Worm (Caenorhabditis elegans) whole organism, young adult: ENCODE measurements around the gene abf-6.
A peak's percentile ranks its signal among the peaks of the same experiment; 100 is the strongest.

Source experiments
- B0019.2 ChIP-seq: fragments of 200-800 bp; sonication (Bioruptor generic); conservative IDR thresholded peaks from 2 replicates; pipeline ENCODE4 v1.3.6; 2022; ENCODE audit warnings: missing genetic modification reagents, missing genetic modification characterization, missing compliant biosample characterization
- B0035.1 ChIP-seq: sonication (generic microtip); optimal IDR thresholded peaks from 2 replicates; lab custom pipeline; 2016; ENCODE audit warnings: missing genetic modification characterization, mild to moderate bottlenecking, missing compliant biosample characterization, missing genotype, missing genetic modification reagents
- B0336.3 ChIP-seq: fragments of 200-800 bp; sonication (Bioruptor generic); IDR thresholded peaks from 2 replicates; pipeline ENCODE4 v1.3.6; 2022; ENCODE audit warnings: missing genetic modification characterization, missing compliant biosample characterization
- C17E4.6 ChIP-seq: fragments of 200-800 bp; sonication (Bioruptor generic); IDR thresholded peaks from 2 replicates; pipeline ENCODE4 v1.3.6; 2022; ENCODE audit warnings: missing genetic modification reagents, missing genetic modification characterization, missing compliant biosample characterization
- D2030.7 ChIP-seq: fragments of 200-800 bp; sonication (Bioruptor generic); IDR thresholded peaks from 2 replicates; pipeline ENCODE4 v1.3.6; 2022; ENCODE audit warnings: missing genetic modification reagents, missing genetic modification characterization, missing compliant biosample characterization
- F37B4.10 ChIP-seq: fragments of 200-800 bp; sonication (Bioruptor generic); IDR thresholded peaks from 2 replicates; pipeline ENCODE4 v1.3.6; 2022; ENCODE audit warnings: missing genetic modification characterization, missing compliant biosample characterization
- F52B5.7 ChIP-seq: sonication (generic microtip); optimal IDR thresholded peaks from 2 replicates; lab custom pipeline; 2016; ENCODE audit warnings: mild to moderate bottlenecking, missing genetic modification characterization, missing compliant biosample characterization
- F57A8.1 ChIP-seq: fragments of 200-800 bp; sonication (Bioruptor generic); optimal IDR thresholded peaks from 2 replicates; lab custom pipeline; 2018; ENCODE audit warnings: mild to moderate bottlenecking, missing genetic modification characterization, moderate library complexity, missing compliant biosample characterization
- F57C9.4 ChIP-seq: sonication (generic microtip); optimal IDR thresholded peaks from 2 replicates; lab custom pipeline; 2017; ENCODE audit warnings: mild to moderate bottlenecking, missing genetic modification characterization, missing compliant biosample characterization
- T07F8.4 ChIP-seq: sonication (generic microtip); optimal IDR thresholded peaks from 2 replicates; lab custom pipeline; 2016; ENCODE audit warnings: mild to moderate bottlenecking, missing genetic modification characterization, moderate library complexity, missing compliant biosample characterization
- Y67H2A.10 ChIP-seq: fragments of 200-800 bp; sonication (Bioruptor generic); conservative IDR thresholded peaks from 2 replicates; pipeline ENCODE4 v1.3.6; 2022; ENCODE audit warnings: missing genetic modification reagents, missing genetic modification characterization, missing compliant biosample characterization
- Y95B8A.8 ChIP-seq: fragments of 200-800 bp; sonication (Bioruptor generic); IDR thresholded peaks from 2 replicates; pipeline ENCODE4 v1.3.6; 2022; ENCODE audit warnings: missing genetic modification reagents, missing genetic modification characterization, missing compliant biosample characterization
- athp-1 ChIP-seq: sonication (generic microtip); optimal IDR thresholded peaks from 2 replicates; lab custom pipeline; 2017; ENCODE audit warnings: mild to moderate bottlenecking, missing genetic modification characterization, missing compliant biosample characterization
- attf-5 ChIP-seq: fragments of 200-800 bp; sonication (Bioruptor generic); optimal IDR thresholded peaks from 2 replicates; lab custom pipeline; 2018; ENCODE audit warnings: mild to moderate bottlenecking, missing genetic modification characterization, missing compliant biosample characterization
- bed-1 ChIP-seq: fragments of 200-800 bp; sonication (Bioruptor generic); IDR thresholded peaks from 2 replicates; pipeline ENCODE4 v1.3.6; 2022; ENCODE audit warnings: missing genetic modification reagents, missing genetic modification characterization, missing compliant biosample characterization
- ceh-100 ChIP-seq: fragments of 200-800 bp; sonication (Bioruptor generic); IDR thresholded peaks from 2 replicates; pipeline ENCODE4 v1.3.6; 2022; ENCODE audit warnings: missing genetic modification reagents, missing genetic modification characterization, missing compliant biosample characterization
- ceh-27 ChIP-seq: fragments of 200-800 bp; sonication (Bioruptor generic); optimal IDR thresholded peaks from 2 replicates; lab custom pipeline; 2018; ENCODE audit warnings: mild to moderate bottlenecking, missing genetic modification characterization, moderate library complexity, missing compliant biosample characterization
- ceh-40 ChIP-seq: fragments of 200-800 bp; sonication (Bioruptor generic); IDR thresholded peaks from 2 replicates; pipeline ENCODE4 v1.3.6; 2022; ENCODE audit warnings: missing genetic modification characterization, missing compliant biosample characterization
- ceh-58 ChIP-seq: fragments of 200-800 bp; sonication (Bioruptor generic); IDR thresholded peaks from 2 replicates; pipeline ENCODE4 v1.3.6; 2022; ENCODE audit warnings: missing genetic modification characterization, missing compliant biosample characterization
- chd-7 ChIP-seq: sonication (generic microtip); optimal IDR thresholded peaks from 2 replicates; lab custom pipeline; 2016; ENCODE audit warnings: mild to moderate bottlenecking, missing genetic modification characterization, moderate library complexity, missing compliant biosample characterization
- egl-44 ChIP-seq: fragments of 200-800 bp; sonication (Bioruptor generic); IDR thresholded peaks from 2 replicates; pipeline ENCODE4 v1.3.6; 2022; ENCODE audit warnings: missing genetic modification reagents, missing genetic modification characterization, missing compliant biosample characterization
- fkh-3 ChIP-seq: sonication (generic microtip); optimal IDR thresholded peaks from 2 replicates; lab custom pipeline; 2016; ENCODE audit warnings: mild to moderate bottlenecking, missing genetic modification characterization, missing compliant biosample characterization
- gei-17 ChIP-seq: fragments of 200-800 bp; sonication (Bioruptor generic); optimal IDR thresholded peaks from 2 replicates; lab custom pipeline; 2018; ENCODE audit warnings: mild to moderate bottlenecking, missing genetic modification characterization, missing compliant biosample characterization
- him-1 ChIP-seq: sonication (generic microtip); optimal IDR thresholded peaks from 2 replicates; lab custom pipeline; 2016; ENCODE audit warnings: missing genotype, missing genetic modification reagents, missing genetic modification characterization, missing compliant biosample characterization
- hlh-26 ChIP-seq: fragments of 200-800 bp; sonication (Bioruptor generic); conservative IDR thresholded peaks from 2 replicates; pipeline ENCODE4 v1.3.6; 2022; ENCODE audit warnings: missing genetic modification reagents, missing genetic modification characterization, missing compliant biosample characterization
- hmg-20 ChIP-seq: fragments of 200-800 bp; sonication (Bioruptor generic); IDR thresholded peaks from 2 replicates; pipeline ENCODE4 v1.3.6; 2022; ENCODE audit warnings: missing genetic modification reagents, missing genetic modification characterization, missing compliant biosample characterization
- hsf-1 ChIP-seq: fragments of 200-800 bp; sonication (Bioruptor generic); IDR thresholded peaks from 2 replicates; pipeline ENCODE4 v1.3.6; 2022; ENCODE audit warnings: missing genetic modification reagents, missing genetic modification characterization, missing compliant biosample characterization
- lin-35 ChIP-seq, 3 experiments: fragments of 150-350 bp in 2 of 3; sonication (generic microtip) in 1 of 3; optimal IDR thresholded peaks; 2 replicates each; lab custom pipeline; 2014 to 2018; ENCODE audit warnings: missing biosample characterization in 3 of 3, missing genetic modification characterization in 3 of 3, missing genetic modification reagents in 3 of 3
- lin-54 ChIP-seq: fragments of 200-800 bp; sonication (Bioruptor generic); optimal IDR thresholded peaks from 2 replicates; lab custom pipeline; 2018; ENCODE audit warnings: mild to moderate bottlenecking, missing genetic modification characterization, missing compliant biosample characterization
- lsy-27 ChIP-seq: sonication (generic microtip); optimal IDR thresholded peaks from 2 replicates; lab custom pipeline; 2017; ENCODE audit warnings: missing genetic modification characterization, mild to moderate bottlenecking, missing compliant biosample characterization, antibody characterized with exemption, missing genotype, borderline replicate concordance; ENCODE audit not compliant: insufficient read depth
- madf-10 ChIP-seq: sonication (generic microtip); optimal IDR thresholded peaks from 2 replicates; lab custom pipeline; 2016; ENCODE audit warnings: mild to moderate bottlenecking, missing genetic modification characterization, missing compliant biosample characterization
- madf-6 ChIP-seq: fragments of 200-800 bp; sonication (Bioruptor generic); IDR thresholded peaks from 2 replicates; pipeline ENCODE4 v1.3.6; 2022; ENCODE audit warnings: missing genetic modification reagents, missing genetic modification characterization, missing compliant biosample characterization
- madf-8 ChIP-seq: fragments of 200-800 bp; sonication (Bioruptor generic); conservative IDR thresholded peaks from 2 replicates; pipeline ENCODE4 v1.3.6; 2022; ENCODE audit warnings: missing genetic modification reagents, missing genetic modification characterization, missing compliant biosample characterization
- mel-28 ChIP-seq: sonication (generic microtip); optimal IDR thresholded peaks from 2 replicates; lab custom pipeline; 2016; ENCODE audit warnings: borderline replicate concordance, mild to moderate bottlenecking, missing genetic modification characterization, missing compliant biosample characterization
- mxl-1 ChIP-seq: sonication (generic microtip); optimal IDR thresholded peaks from 2 replicates; lab custom pipeline; 2016; ENCODE audit warnings: missing genetic modification characterization, missing compliant biosample characterization
- nfya-1 ChIP-seq: sonication (generic microtip); optimal IDR thresholded peaks from 2 replicates; lab custom pipeline; 2017; ENCODE audit warnings: antibody characterized with exemption, missing compliant biosample characterization, missing genetic modification characterization, borderline replicate concordance; ENCODE audit not compliant: insufficient read depth
- nfya-2 ChIP-seq: fragments of 200-800 bp; sonication (Bioruptor generic); IDR thresholded peaks from 2 replicates; pipeline ENCODE4 v1.3.6; 2022; ENCODE audit warnings: missing genetic modification reagents, missing genetic modification characterization, missing compliant biosample characterization
- nhr-90 ChIP-seq: sonication (generic microtip); optimal IDR thresholded peaks from 2 replicates; lab custom pipeline; 2016; ENCODE audit warnings: missing genotype, mild to moderate bottlenecking, missing genetic modification characterization, missing compliant biosample characterization
- rec-8 ChIP-seq, 2 experiments: sonication (generic microtip); optimal IDR thresholded peaks; 2 replicates each; lab custom pipeline; 2016; ENCODE audit warnings: mild to moderate bottlenecking in 2 of 2, missing genetic modification characterization in 2 of 2, missing genetic modification reagents in 2 of 2, missing genotype in 2 of 2, missing biosample characterization in 1 of 2, missing compliant biosample characterization in 1 of 2, moderate library complexity in 1 of 2
- rpc-1 ChIP-seq, 2 experiments: fragments of 150-350 bp in 1 of 2; sonication (generic microtip) in 1 of 2; optimal IDR thresholded peaks; 2 replicates each; lab custom pipeline; 2014 to 2018; ENCODE audit warnings: missing biosample characterization in 1 of 2, missing genetic modification characterization in 1 of 2, missing genetic modification reagents in 1 of 2, missing genotype in 1 of 2
- sea-2 ChIP-seq: fragments of 200-800 bp; sonication (Bioruptor generic); IDR thresholded peaks from 2 replicates; pipeline ENCODE4 v1.3.6; 2022; ENCODE audit warnings: missing genetic modification characterization, missing compliant biosample characterization
- snpc-1.3 ChIP-seq: sonication (generic microtip); optimal IDR thresholded peaks from 2 replicates; lab custom pipeline; 2017; ENCODE audit warnings: missing genetic modification characterization, mild to moderate bottlenecking, missing compliant biosample characterization, antibody characterized with exemption, moderate library complexity, missing genotype, missing genetic modification reagents; ENCODE audit not compliant: insufficient read depth
- snpc-3.4 ChIP-seq: sonication (generic microtip); optimal IDR thresholded peaks from 2 replicates; lab custom pipeline; 2017; ENCODE audit warnings: missing genetic modification characterization, mild to moderate bottlenecking, missing compliant biosample characterization, antibody characterized with exemption, moderate library complexity, missing genotype, missing genetic modification reagents
- tlf-1 ChIP-seq: fragments of 200-800 bp; sonication (Bioruptor generic); optimal IDR thresholded peaks from 2 replicates; lab custom pipeline; 2018; ENCODE audit warnings: mild to moderate bottlenecking, missing genetic modification characterization, missing compliant biosample characterization
- xnd-1 ChIP-seq: sonication (generic microtip); optimal IDR thresholded peaks from 2 replicates; lab custom pipeline; 2016; ENCODE audit warnings: missing genotype, missing genetic modification reagents, missing genetic modification characterization, missing compliant biosample characterization
- ztf-22 ChIP-seq: fragments of 200-800 bp; sonication (Bioruptor generic); optimal IDR thresholded peaks from 2 replicates; lab custom pipeline; 2018; ENCODE audit warnings: mild to moderate bottlenecking, missing genetic modification characterization, moderate library complexity, missing compliant biosample characterization
- ztf-25 ChIP-seq: fragments of 200-800 bp; sonication (Bioruptor generic); IDR thresholded peaks from 2 replicates; pipeline ENCODE4 v1.3.6; 2022; ENCODE audit warnings: missing genetic modification reagents, missing genetic modification characterization, missing compliant biosample characterization
- ztf-26 ChIP-seq: sonication (generic microtip); optimal IDR thresholded peaks from 2 replicates; lab custom pipeline; 2017; ENCODE audit warnings: missing genetic modification characterization, missing compliant biosample characterization

The abf-6 gene

ce11 chrX:12843530-12843929 lies 49.6 kb downstream of the abf-6 start (continued):
- TF ChIP-seq rec-8 (tag; optimal IDR thresholded peaks at IDR 0.05; lab: Kevin White, UChicago) = peak; percentile 21 to 43
- no peak for TF ChIP-seq madf-6 (GFP tag; lab: Robert Waterston, UW)
- no peak for TF ChIP-seq fkh-3
- TF ChIP-seq ztf-26 (tag; lab: Kevin White, UChicago) = no peak
- no peak for TF ChIP-seq F57A8.1 (GFP tag; lab: Kevin White, UChicago)
- TF ChIP-seq B0019.2 (GFP tag; lab: Robert Waterston, UW) = 0 out of 2 replicates have a peak, but pooled peaks have one; percentile 10
- TF ChIP-seq Y67H2A.10 (GFP tag; lab: Robert Waterston, UW) = no peak
- TF ChIP-seq B0035.1 = no peak
- 0 out of 2 replicates have a peak, but pooled peaks have one; percentile 13 for TF ChIP-seq hsf-1 (GFP tag; lab: Robert Waterston, UW)
- TF ChIP-seq bed-1 = no peak
- no peak for TF ChIP-seq Y95B8A.8
- peak; percentile 37 for TF ChIP-seq madf-10
- TF ChIP-seq sea-2 = no peak
- TF ChIP-seq rpc-1 (optimal IDR thresholded peaks at IDR 0.05; lab: Kevin White, UChicago) = peak; percentile 80
- TF ChIP-seq rpc-1 (tag; optimal IDR thresholded peaks at IDR 0.05; lab: Kevin White, UChicago) = peak; percentile 88
- no peak for TF ChIP-seq lin-54 (GFP tag; lab: Kevin White, UChicago)
- no peak for TF ChIP-seq attf-5 (GFP tag; lab: Kevin White, UChicago)
- TF ChIP-seq ceh-58 (GFP tag; lab: Robert Waterston, UW) = no peak
- TF ChIP-seq egl-44 (GFP tag; lab: Robert Waterston, UW) = no peak
- TF ChIP-seq mxl-1 = no peak
- no peak for TF ChIP-seq F37B4.10
- TF ChIP-seq T07F8.4 (tag; lab: Kevin White, UChicago) = no peak
- TF ChIP-seq mel-28 (tag; lab: Kevin White, UChicago) = no peak
- peak; percentile 42 for TF ChIP-seq F52B5.7 (tag; lab: Kevin White, UChicago)
- TF ChIP-seq D2030.7 (GFP tag; lab: Robert Waterston, UW) = peak; percentile 70
- TF ChIP-seq hmg-20 = 0 out of 2 replicates have a peak, but pooled peaks have one; percentile 7
- 0 out of 2 replicates have a peak, but pooled peaks have one; percentile 61 for TF ChIP-seq ztf-25 (GFP tag; lab: Robert Waterston, UW)
- TF ChIP-seq xnd-1 (tag; lab: Kevin White, UChicago) = no peak
- no peak for TF ChIP-seq tlf-1 (GFP tag; lab: Kevin White, UChicago)
- TF ChIP-seq gei-17 (GFP tag; lab: Kevin White, UChicago) = no peak
- no peak for TF ChIP-seq nfya-2 (GFP tag; lab: Robert Waterston, UW)
- peak in 1 of 3 experiments; percentile 48 for TF ChIP-seq lin-35 (GFP tag; optimal IDR thresholded peaks at IDR 0.05; lab: Kevin White, UChicago)
- peak; percentile 68 for TF ChIP-seq athp-1 (tag; lab: Kevin White, UChicago)
- no peak for TF ChIP-seq C17E4.6
- peak; percentile 25 for TF ChIP-seq nhr-90 (tag; lab: Kevin White, UChicago)
- peak; percentile 62 for TF ChIP-seq chd-7 (tag; lab: Kevin White, UChicago)
- peak; percentile 74 for TF ChIP-seq him-1 (tag; lab: Kevin White, UChicago)
- peak; percentile 33 for TF ChIP-seq lsy-27 (tag; lab: Kevin White, UChicago)
- TF ChIP-seq ceh-100 (GFP tag; lab: Robert Waterston, UW) = peak; percentile 59
- TF ChIP-seq ceh-27 (GFP tag; lab: Kevin White, UChicago) = peak; percentile 60
- TF ChIP-seq B0336.3 (GFP tag; lab: Robert Waterston, UW) = no peak
- TF ChIP-seq snpc-1.3 = no peak
- TF ChIP-seq hlh-26 (GFP tag; lab: Robert Waterston, UW) = no peak
- TF ChIP-seq nfya-1 = no peak
- no peak for TF ChIP-seq madf-8 (GFP tag; lab: Robert Waterston, UW)
- TF ChIP-seq ztf-22 (GFP tag; lab: Kevin White, UChicago) = peak; percentile 25
- TF ChIP-seq snpc-3.4 = no peak
- TF ChIP-seq F57C9.4 = no peak
- TF ChIP-seq ceh-40 (GFP tag; lab: Robert Waterston, UW) = 0 out of 2 replicates have a peak, but pooled peaks have one; percentile 37
